Fruit fly (Drosophila melanogaster) whole organism, embryonic: ENCODE data around the gene Sirt6.

Experiments
- BtbVII ChIP-seq: fragments of 200-800 bp; sonication (Bioruptor generic); optimal IDR thresholded peaks from 3 replicates; lab custom pipeline; 2017; ENCODE audit warnings: missing biosample characterization, mild to moderate bottlenecking, missing genetic modification characterization
- CG12155 ChIP-seq: fragments of 200-800 bp; sonication (Bioruptor generic); optimal IDR thresholded peaks from 3 replicates; lab custom pipeline; 2016; ENCODE audit warnings: missing biosample characterization, missing genetic modification characterization
- CG12942 ChIP-seq: fragments of 200-800 bp; sonication (Bioruptor generic); optimal IDR thresholded peaks from 3 replicates; lab custom pipeline; 2016; ENCODE audit warnings: missing biosample characterization, missing genetic modification characterization
- CG13624 ChIP-seq: fragments of 200-800 bp; sonication (Bioruptor generic); optimal IDR thresholded peaks from 2 replicates; lab custom pipeline; 2016; ENCODE audit warnings: missing biosample characterization, missing genetic modification characterization
- CG14441 ChIP-seq: fragments of 200-800 bp; sonication (Bioruptor generic); IDR thresholded peaks from 2 replicates; pipeline ENCODE4 v1.3.6; 2022; ENCODE audit warnings: missing biosample characterization, missing genetic modification characterization
- CG15073 ChIP-seq: fragments of 200-800 bp; sonication (Bioruptor generic); optimal IDR thresholded peaks from 2 replicates; lab custom pipeline; 2016; ENCODE audit warnings: missing biosample characterization, missing genetic modification characterization
- CG1647 ChIP-seq: fragments of 200-800 bp; sonication (Bioruptor generic); optimal IDR thresholded peaks from 3 replicates; lab custom pipeline; 2016; ENCODE audit warnings: missing biosample characterization, missing genetic modification characterization
- CG17829 ChIP-seq: fragments of 200-800 bp; optimal IDR thresholded peaks from 2 replicates; lab custom pipeline; 2019; ENCODE audit warnings: missing biosample characterization, mild to moderate bottlenecking, missing genetic modification characterization, moderate library complexity
- CG1792 ChIP-seq: fragments of 200-800 bp; sonication (Bioruptor generic); optimal IDR thresholded peaks from 2 replicates; lab custom pipeline; 2016; ENCODE audit warnings: missing biosample characterization, missing genetic modification characterization
- CG2202 ChIP-seq: fragments of 200-800 bp; sonication (Bioruptor generic); optimal IDR thresholded peaks from 2 replicates; lab custom pipeline; 2018; ENCODE audit warnings: missing biosample characterization, mild to moderate bottlenecking, missing genetic modification characterization
- CG31388 ChIP-seq: fragments of 200-800 bp; sonication (Bioruptor generic); optimal IDR thresholded peaks from 2 replicates; lab custom pipeline; 2016; ENCODE audit warnings: missing biosample characterization, missing genetic modification characterization
- CG3726 ChIP-seq: fragments of 200-800 bp; sonication (Bioruptor generic); IDR thresholded peaks from 3 replicates; pipeline ENCODE4, ENCODE4 v1.3.6; 2022; ENCODE audit warnings: missing biosample characterization, missing genetic modification characterization
- CG42726 ChIP-seq: fragments of 200-800 bp; sonication (Bioruptor generic); IDR thresholded peaks from 2 replicates; pipeline ENCODE4 v1.3.6; 2022; ENCODE audit warnings: missing biosample characterization, missing genetic modification characterization; ENCODE audit not compliant: partially characterized antibody
- CG4854 ChIP-seq: fragments of 200-800 bp; sonication (Bioruptor generic); optimal IDR thresholded peaks from 2 replicates; lab custom pipeline; 2016; ENCODE audit warnings: missing biosample characterization, missing genetic modification characterization, inconsistent platforms
- CG6791 ChIP-seq: fragments of 200-800 bp; sonication (Bioruptor generic); IDR thresholded peaks from 3 replicates; pipeline ENCODE4 v1.3.6; 2022; ENCODE audit warnings: missing biosample characterization, missing genetic modification characterization; ENCODE audit not compliant: partially characterized antibody
- CG6854 ChIP-seq: fragments of 200-800 bp; sonication (Bioruptor generic); optimal IDR thresholded peaks from 3 replicates; lab custom pipeline; 2017; ENCODE audit warnings: missing biosample characterization, mild to moderate bottlenecking, missing genetic modification characterization
- CG7271 ChIP-seq: fragments of 200-800 bp; sonication (Bioruptor generic); optimal IDR thresholded peaks from 2 replicates; lab custom pipeline; 2018; ENCODE audit warnings: missing biosample characterization, mild to moderate bottlenecking, missing genetic modification characterization, moderate library complexity
- CG9437 ChIP-seq: fragments of 200-800 bp; sonication (Bioruptor generic); optimal IDR thresholded peaks from 2 replicates; lab custom pipeline; 2018; ENCODE audit warnings: missing biosample characterization, mild to moderate bottlenecking, missing genetic modification characterization
- Dfd ChIP-seq, 2 experiments: fragments of >200 bp; optimal IDR thresholded peaks; 2 replicates each; lab custom pipeline; 2017; ENCODE audit warnings: missing biosample characterization in 2 of 2, missing genetic modification characterization in 2 of 2
- Dref ChIP-seq: fragments of 200-800 bp; sonication (Bioruptor generic); IDR thresholded peaks from 2 replicates; pipeline ENCODE4 v1.3.6; 2022; ENCODE audit warnings: missing biosample characterization, missing genetic modification characterization
- Eip74EF ChIP-seq, 2 experiments: fragments of 200-800 bp in 1 of 2; fragments of >200 bp in 1 of 2; sonication (Bioruptor generic) in 1 of 2; optimal IDR thresholded peaks; 2 replicates each; lab custom pipeline; 2017 to 2019; ENCODE audit warnings: missing biosample characterization in 2 of 2, missing genetic modification characterization in 2 of 2, mild to moderate bottlenecking in 1 of 2, moderate library complexity in 1 of 2
- Hand ChIP-seq: fragments of 200-800 bp; sonication (Bioruptor generic); optimal IDR thresholded peaks from 2 replicates; lab custom pipeline; 2017; ENCODE audit warnings: mild to moderate bottlenecking, missing biosample characterization, missing genetic modification reagents, missing genetic modification characterization
- Hey ChIP-seq: fragments of 200-800 bp; sonication (Bioruptor generic); optimal IDR thresholded peaks from 3 replicates; lab custom pipeline; 2018; ENCODE audit warnings: missing biosample characterization, mild to moderate bottlenecking, missing genetic modification characterization
- Hr3 ChIP-seq: fragments of 200-800 bp; sonication (Bioruptor generic); optimal IDR thresholded peaks from 3 replicates; lab custom pipeline; 2016; ENCODE audit warnings: missing biosample characterization, missing genetic modification characterization
- Jarid2 ChIP-seq: fragments of 200-800 bp; sonication (Bioruptor generic); optimal IDR thresholded peaks from 3 replicates; lab custom pipeline; 2017; ENCODE audit warnings: mild to moderate bottlenecking, missing biosample characterization, missing genetic modification reagents, missing genetic modification characterization
- Neu2 ChIP-seq: fragments of 200-800 bp; sonication (Bioruptor generic); optimal IDR thresholded peaks from 3 replicates; lab custom pipeline; 2016; ENCODE audit warnings: missing biosample characterization, missing genetic modification characterization, borderline replicate concordance
- NfI ChIP-seq: fragments of 200-800 bp; sonication (Bioruptor generic); optimal IDR thresholded peaks from 3 replicates; lab custom pipeline; 2018; ENCODE audit warnings: missing biosample characterization, mild to moderate bottlenecking, missing genetic modification characterization, moderate library complexity
- Oli ChIP-seq: fragments of 200-800 bp; sonication (Bioruptor generic); optimal IDR thresholded peaks from 2 replicates; lab custom pipeline; 2018; ENCODE audit warnings: missing biosample characterization, mild to moderate bottlenecking, missing genetic modification characterization, moderate library complexity
- PHDP ChIP-seq: fragments of 200-800 bp; sonication (Bioruptor generic); optimal IDR thresholded peaks from 3 replicates; lab custom pipeline; 2018; ENCODE audit warnings: missing biosample characterization, mild to moderate bottlenecking, missing genetic modification characterization, moderate library complexity
- Pdp1 ChIP-seq, 2 experiments: fragments of 200-800 bp; sonication (Bioruptor generic); optimal IDR thresholded peaks; 3 replicates each; lab custom pipeline; 2016; ENCODE audit warnings: missing biosample characterization in 2 of 2, missing genetic modification characterization in 2 of 2, mild to moderate bottlenecking in 1 of 2, moderate library complexity in 1 of 2
- Scr ChIP-seq: fragments of 200-800 bp; sonication (Bioruptor generic); IDR thresholded peaks from 2 replicates; pipeline ENCODE4 v1.3.6; 2022; ENCODE audit warnings: missing biosample characterization, missing genetic modification characterization; ENCODE audit not compliant: partially characterized antibody
- Taf1 ChIP-seq: fragments of 200-800 bp; sonication (Bioruptor generic); IDR thresholded peaks from 2 replicates; pipeline ENCODE4 v1.3.6; 2022; ENCODE audit warnings: missing biosample characterization, missing genetic modification characterization
- Vsx1 ChIP-seq: fragments of 200-800 bp; sonication (Bioruptor generic); optimal IDR thresholded peaks from 2 replicates; lab custom pipeline; 2017; ENCODE audit warnings: missing biosample characterization, mild to moderate bottlenecking, missing genetic modification characterization, missing genetic modification reagents
- bsh ChIP-seq, 2 experiments: fragments of 200-800 bp; sonication (Bioruptor generic); optimal IDR thresholded peaks; 2 replicates each; lab custom pipeline; 2017 to 2018; ENCODE audit warnings: mild to moderate bottlenecking in 2 of 2, missing biosample characterization in 2 of 2, missing genetic modification characterization in 2 of 2, moderate library complexity in 1 of 2
- dan ChIP-seq: fragments of 200-800 bp; sonication (Bioruptor generic); IDR thresholded peaks from 2 replicates; pipeline ENCODE4 v1.3.6; 2022; ENCODE audit warnings: missing biosample characterization, missing genetic modification characterization
- dati ChIP-seq: fragments of 200-800 bp; sonication (Bioruptor generic); IDR thresholded peaks from 2 replicates; pipeline ENCODE4 v1.3.6; 2022; ENCODE audit warnings: missing biosample characterization, missing genetic modification characterization
- en ChIP-seq: fragments of 200-800 bp; sonication (Bioruptor generic); optimal IDR thresholded peaks from 2 replicates; lab custom pipeline; 2016; ENCODE audit warnings: missing biosample characterization, missing genetic modification characterization
- esg ChIP-seq: fragments of 200-800 bp; sonication (Bioruptor generic); conservative IDR thresholded peaks from 2 replicates; pipeline ENCODE4 v1.3.6; 2022; ENCODE audit warnings: missing biosample characterization, missing genetic modification characterization
- fd102C ChIP-seq: fragments of 200-800 bp; sonication (Bioruptor generic); optimal IDR thresholded peaks from 2 replicates; lab custom pipeline; 2018; ENCODE audit warnings: missing biosample characterization, mild to moderate bottlenecking, missing genetic modification characterization, moderate library complexity
- gcm ChIP-seq: fragments of 200-800 bp; sonication (Bioruptor generic); optimal IDR thresholded peaks from 2 replicates; lab custom pipeline; 2019; ENCODE audit warnings: missing biosample characterization, mild to moderate bottlenecking, missing genetic modification characterization, moderate library complexity
- lilli ChIP-seq: fragments of 200-800 bp; sonication (Bioruptor generic); optimal IDR thresholded peaks from 3 replicates; lab custom pipeline; 2016; ENCODE audit warnings: missing biosample characterization, missing genetic modification characterization
- otp ChIP-seq: fragments of 200-800 bp; sonication (Bioruptor generic); IDR thresholded peaks from 3 replicates; pipeline ENCODE4, ENCODE4 v1.3.6; 2022; ENCODE audit warnings: missing biosample characterization, missing genetic modification characterization
- peb ChIP-seq: fragments of 200-800 bp; sonication (Bioruptor generic); IDR thresholded peaks from 2 replicates; pipeline ENCODE4 v1.3.6; 2022; ENCODE audit warnings: missing biosample characterization, missing genetic modification characterization
- pros ChIP-seq: fragments of 200-800 bp; sonication (Bioruptor generic); optimal IDR thresholded peaks from 3 replicates; lab custom pipeline; 2019; ENCODE audit warnings: missing biosample characterization, mild to moderate bottlenecking, missing genetic modification characterization, moderate library complexity
- sens ChIP-seq: fragments of 200-800 bp; sonication (Bioruptor generic); peaks from one replicate; lab custom pipeline; 2016; ENCODE audit warnings: missing biosample characterization, missing genetic modification characterization
- slou ChIP-seq: fragments of 200-800 bp; sonication (Bioruptor generic); optimal IDR thresholded peaks from 3 replicates; lab custom pipeline; 2016; ENCODE audit warnings: missing biosample characterization, missing genetic modification characterization
- vnd ChIP-seq: fragments of 200-800 bp; sonication (Bioruptor generic); IDR thresholded peaks from 3 replicates; pipeline ENCODE4 v1.3.6; 2022; ENCODE audit warnings: missing biosample characterization, missing genetic modification characterization; ENCODE audit not compliant: partially characterized antibody
- yki ChIP-seq: fragments of >200 bp; optimal IDR thresholded peaks from 3 replicates; lab custom pipeline; 2018

The Sirt6 gene

DNA sequence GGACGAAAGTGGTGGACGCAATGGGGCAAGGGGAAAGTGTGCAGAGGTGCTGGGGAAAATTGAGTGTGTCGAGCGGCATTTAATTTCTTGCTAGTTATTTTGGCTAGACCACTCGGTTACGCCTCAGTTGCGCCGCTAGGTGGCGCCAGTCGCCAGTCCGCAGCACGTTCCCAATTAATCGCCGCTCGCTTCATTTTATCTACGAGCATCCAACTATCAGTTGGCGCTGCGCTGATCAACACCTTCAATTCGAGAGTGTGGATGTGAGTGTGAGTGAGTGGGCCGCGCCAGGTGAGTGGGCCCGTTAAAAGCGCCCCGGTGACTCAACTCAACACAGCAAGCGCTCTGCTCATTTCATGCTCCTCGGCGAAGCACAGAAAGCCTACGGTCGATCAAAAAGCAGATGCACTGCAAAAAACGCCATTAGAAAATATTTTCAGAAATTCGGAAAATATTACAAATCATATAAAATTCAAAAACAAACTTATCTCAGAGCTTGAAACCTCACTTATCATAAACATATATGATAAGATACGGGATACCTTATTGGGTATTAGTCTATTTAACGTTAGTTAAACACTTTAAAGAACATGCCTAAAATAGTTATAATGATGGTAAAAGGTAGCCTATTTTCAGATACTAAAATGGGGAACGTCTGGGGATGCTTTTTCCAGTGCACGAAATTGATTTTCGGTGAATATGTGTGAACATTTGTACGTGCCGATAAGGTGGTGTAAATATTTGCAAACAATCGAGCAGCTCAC lies 6.6 kb upstream of the Sirt6 start (continued):
- TF ChIP-seq lilli (peak; percentile 89), CG12942 (GFP tag; lab: Kevin White, UChicago) (peak; percentile 64), NfI (GFP tag; lab: Kevin White, UChicago) (peak; percentile 87), CG14441 (GFP tag; lab: Robert Waterston, UW) (peak; percentile 79), CG4854 (peak; percentile 55), dati (GFP tag; lab: Robert Waterston, UW) (0 out of 2 replicates have a peak, but pooled peaks have one; percentile 24), sens (GFP tag; lab: Kevin White, UChicago) (peak; percentile 96), Hey (tag; lab: Kevin White, UChicago) (no peak), CG6791 (GFP tag; lab: Robert Waterston, UW) (0 out of 3 replicates have a peak, but pooled peaks have one; percentile 12), otp (GFP tag; lab: Robert Waterston, UW) (no peak; the same call in 2 of the 3 replicates), PHDP (tag; lab: Kevin White, UChicago) (peak; percentile 91), BtbVII (GFP tag; lab: Kevin White, UChicago) (peak; percentile 76), Neu2 (no peak), vnd (GFP tag; lab: Robert Waterston, UW) (no peak), CG1792 (GFP tag; lab: Kevin White, UChicago) (peak; percentile 72), Dfd (GFP tag; optimal IDR thresholded peaks at IDR 0.05; lab: Kevin White, UChicago) (no peak), CG31388 (GFP tag; lab: Kevin White, UChicago) (peak; percentile 45), Dref (GFP tag; lab: Robert Waterston, UW) (no peak), CG3726 (GFP tag; lab: Robert Waterston, UW) (no peak), fd102C (GFP tag; lab: Kevin White, UChicago) (no peak), peb (GFP tag; lab: Robert Waterston, UW) (peak; percentile 46; the same call in 1 of the 2 replicates), CG9437 (peak; percentile 76), CG6854 (GFP tag; lab: Kevin White, UChicago) (peak; percentile 69), Scr (GFP tag; lab: Robert Waterston, UW) (0 out of 2 replicates have a peak, but pooled peaks have one; percentile 7), Eip74EF (GFP tag; optimal IDR thresholded peaks at IDR 0.05; lab: Kevin White, UChicago) (peak in 1 of 2 experiments; percentile 83), Jarid2 (GFP tag; lab: Kevin White, UChicago) (peak; percentile 58), CG42726 (GFP tag; lab: Robert Waterston, UW) (no peak), dan (no peak), yki (lab: Kevin White, UChicago) (no peak), CG2202 (tag; lab: Kevin White, UChicago) (peak; percentile 11), CG7271 (no peak), CG1647 (peak; percentile 52), CG13624 (peak; percentile 80), Pdp1 (GFP tag; optimal IDR thresholded peaks at IDR 0.05; lab: Kevin White, UChicago) (peak; percentile 62 to 75), pros (GFP tag; lab: Kevin White, UChicago) (no peak), Hand (GFP tag; lab: Kevin White, UChicago) (peak; percentile 82), bsh (GFP tag; optimal IDR thresholded peaks at IDR 0.05; lab: Kevin White, UChicago) (peak in 1 of 2 experiments; percentile 77), Oli (tag; lab: Kevin White, UChicago) (peak; percentile 92), Taf1 (GFP tag; lab: Robert Waterston, UW) (peak; percentile 66), CG15073 (peak; percentile 3), gcm (GFP tag; lab: Kevin White, UChicago) (peak; percentile 78), en (GFP tag; lab: Kevin White, UChicago) (peak; percentile 59), CG17829 (tag; lab: Kevin White, UChicago) (peak; percentile 84), Vsx1 (GFP tag; lab: Kevin White, UChicago) (peak; percentile 68), Hr3 (GFP tag; lab: Kevin White, UChicago) (peak; percentile 68), esg (GFP tag; lab: Robert Waterston, UW) (peak; percentile 73), CG12155 (GFP tag; lab: Kevin White, UChicago) (peak; percentile 81), slou (GFP tag; lab: Kevin White, UChicago) (peak; percentile 70)
